Worm (Caenorhabditis elegans) whole organism, dauer: Measurements from ENCODE around the gene R08F11.4.

ENCODE experiments used
- unc-62 ChIP-seq: sonication (generic microtip); optimal IDR thresholded peaks from 2 replicates; lab custom pipeline; 2017; ENCODE audit warnings: missing biosample characterization, missing genetic modification reagents, missing genetic modification characterization

The R08F11.4 gene

DNA sequence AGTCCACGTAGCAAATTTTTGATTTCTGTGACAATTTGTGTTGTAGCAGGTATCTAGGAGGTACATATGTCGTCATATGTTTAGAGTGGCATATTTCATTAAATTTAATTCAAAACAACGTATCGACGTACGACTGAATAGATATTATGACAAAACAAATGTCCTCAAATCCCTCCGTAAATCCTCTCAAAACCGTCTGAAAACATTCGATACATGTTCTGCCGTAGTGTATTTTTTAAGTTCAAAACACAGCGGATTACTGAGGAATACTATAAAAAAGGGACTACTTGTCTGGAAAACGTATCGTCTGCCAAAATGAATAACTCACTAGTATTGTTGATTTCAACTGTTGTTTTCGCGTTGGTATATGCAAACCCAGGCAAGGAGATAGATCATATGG lies 37.1 kb downstream of the R08F11.4 start, which contains the start of gene R08E5.4:
R08E5.4 (plus strand) TSS at position 301 of the 400 bp plus-strand sequence.
- TF ChIP-seq unc-62: no peak

DNA sequence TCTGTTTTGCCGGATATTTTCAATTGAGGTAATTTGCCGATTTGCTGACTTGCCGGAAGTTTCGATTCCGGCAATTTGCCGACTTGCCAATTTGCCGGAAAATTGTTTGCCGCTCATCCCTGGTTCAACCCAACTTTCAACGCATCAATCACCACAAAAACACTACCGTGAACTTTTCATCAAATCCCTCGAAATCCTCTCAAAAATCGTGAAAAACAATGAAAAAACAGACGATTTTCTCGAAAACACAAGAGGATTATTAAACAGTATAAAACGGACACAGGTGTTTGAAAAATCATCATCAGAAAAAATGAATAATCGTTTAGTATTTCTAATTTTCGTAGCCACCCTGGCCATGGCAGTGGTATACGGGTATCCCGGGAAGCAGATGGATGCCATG lies 38.4 kb downstream of the R08F11.4 start, which contains the start of gene Y39H10A.1:
Y39H10A.1 (plus strand) TSS at position 301 of the 400 bp plus-strand sequence.
- no peak for TF ChIP-seq unc-62

DNA sequence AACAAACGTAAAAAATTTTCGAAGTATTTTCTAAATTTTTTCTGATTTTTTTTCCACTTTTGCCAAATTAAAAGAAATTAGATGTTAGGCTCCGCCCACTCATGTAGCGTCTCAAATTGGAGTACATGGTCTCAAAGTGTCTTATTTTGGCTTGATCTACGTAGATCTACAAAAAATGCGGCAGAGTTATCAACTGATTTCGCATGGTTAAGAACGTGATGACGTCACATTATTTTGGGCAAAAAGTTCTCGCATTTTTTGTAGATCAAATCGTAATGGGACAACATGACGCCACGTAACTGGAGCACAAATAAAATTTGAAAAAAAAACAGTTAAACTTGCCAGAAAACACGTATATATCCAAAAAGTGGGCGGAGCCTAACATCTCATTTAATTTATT lies 43.5 kb downstream of the R08F11.4 start:
- no peak for TF ChIP-seq unc-62

DNA sequence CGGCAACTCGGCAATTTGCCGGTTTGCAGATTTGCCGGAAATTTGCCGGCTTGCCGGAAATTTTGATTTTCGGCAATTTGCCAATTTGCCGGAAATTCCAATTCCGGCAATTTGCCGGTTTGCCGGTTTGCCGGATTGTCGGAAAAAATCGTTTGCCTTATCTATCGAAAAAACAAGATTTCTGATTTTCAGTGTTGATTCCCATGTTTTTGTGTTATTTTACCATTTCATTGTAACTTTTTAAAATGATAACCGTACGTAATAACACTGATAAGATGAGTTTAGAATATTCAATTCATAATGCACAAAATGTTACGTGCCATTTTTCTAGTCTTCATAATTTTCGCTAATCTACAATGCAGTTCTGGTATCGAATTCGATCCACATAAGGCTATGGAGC lies 44.5 kb downstream of the R08F11.4 start, which contains the start of gene oac-55:
oac-55 (plus strand) TSS at position 301 of the 400 bp plus-strand sequence.
- no peak for TF ChIP-seq unc-62

DNA sequence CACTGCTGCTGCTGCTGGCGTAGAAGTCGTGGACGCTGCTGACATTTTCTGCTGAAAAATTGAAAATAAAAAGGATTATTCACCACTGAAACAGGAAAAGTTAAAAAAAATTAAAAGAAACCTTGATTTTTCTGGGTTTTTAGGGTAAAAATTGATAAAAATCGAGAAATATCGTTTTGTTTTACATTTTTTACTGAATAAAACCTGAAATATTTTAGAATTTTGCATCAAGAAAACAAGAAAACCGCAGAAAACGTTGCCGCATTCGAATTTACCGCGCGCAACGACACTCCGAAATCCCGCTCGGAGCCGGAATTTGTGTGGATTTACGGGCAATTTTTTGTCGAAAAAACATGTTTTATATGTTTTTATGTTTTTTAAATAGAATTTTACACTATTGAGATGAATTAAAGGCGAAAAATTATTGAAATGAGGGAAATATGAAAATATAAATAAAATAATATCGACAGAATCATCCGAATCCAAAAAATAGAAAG lies 45.9 kb downstream of the R08F11.4 start, which contains the start of gene chk-1:
chk-1 (minus strand) TSS at position 51 of the 497 bp plus-strand sequence.
- no peak for TF ChIP-seq unc-62

DNA sequence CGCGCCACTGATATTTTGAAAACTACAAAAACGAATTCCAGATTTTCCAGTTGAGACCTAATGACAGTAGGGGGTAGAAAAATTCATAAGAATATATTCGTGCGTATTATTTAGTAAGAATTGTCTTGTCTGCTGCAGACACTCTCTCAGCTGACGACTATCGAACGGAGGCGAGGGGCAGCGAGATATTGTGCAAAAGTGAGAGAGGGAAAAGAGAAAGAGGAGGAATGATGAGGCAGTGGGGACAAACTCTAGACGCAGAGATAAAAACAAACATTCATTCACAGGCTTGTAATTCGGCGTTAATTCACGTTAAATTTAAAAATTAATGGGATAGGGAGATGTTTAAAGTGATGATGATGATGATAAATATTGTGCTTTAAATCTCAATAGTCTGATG lies 48.4 kb downstream of the R08F11.4 start, which contains the start of gene gid-7:
gid-7 (minus strand) TSS at position 188 of the 400 bp plus-strand sequence.
- TF ChIP-seq unc-62: no peak
